Fruit fly (Drosophila melanogaster) whole organism, prepupa: ENCODE data around the gene Cyp4ac2.

Source experiments
- Blimp-1 ChIP-seq: fragments of 200-800 bp; sonication (Bioruptor generic); optimal IDR thresholded peaks from 3 replicates; lab custom pipeline; 2017; ENCODE audit warnings: missing biosample characterization, missing genetic modification characterization, mild to moderate bottlenecking, moderate library complexity, missing genetic modification reagents
- CG10631 ChIP-seq: fragments of 200-800 bp; sonication (Bioruptor generic); optimal IDR thresholded peaks from 2 replicates; lab custom pipeline; 2016; ENCODE audit warnings: missing biosample characterization, missing genetic modification characterization
- CG10669 ChIP-seq: fragments of 200-800 bp; sonication (Bioruptor generic); optimal IDR thresholded peaks from 3 replicates; lab custom pipeline; 2018; ENCODE audit warnings: missing biosample characterization, mild to moderate bottlenecking, missing genetic modification characterization, moderate library complexity
- CG11762 ChIP-seq: fragments of 200-800 bp; sonication (Bioruptor generic); optimal IDR thresholded peaks from 3 replicates; lab custom pipeline; 2016; ENCODE audit warnings: missing biosample characterization, missing genetic modification characterization; ENCODE audit not compliant: insufficient read depth
- CG11902 ChIP-seq: fragments of 200-800 bp; sonication (Bioruptor generic); optimal IDR thresholded peaks from 3 replicates; lab custom pipeline; 2016; ENCODE audit warnings: missing biosample characterization, missing genetic modification characterization
- CG15336 ChIP-seq: fragments of 200-800 bp; sonication (Bioruptor generic); IDR thresholded peaks from 2 replicates; pipeline ENCODE4 v1.3.6; 2022; ENCODE audit warnings: missing biosample characterization, missing genetic modification characterization
- CG16779 ChIP-seq: fragments of 200-800 bp; sonication (Bioruptor generic); optimal IDR thresholded peaks from 3 replicates; lab custom pipeline; 2017; ENCODE audit warnings: missing biosample characterization, mild to moderate bottlenecking, missing genetic modification characterization
- CG3032 ChIP-seq: fragments of 200-800 bp; optimal IDR thresholded peaks from 2 replicates; lab custom pipeline; 2019; ENCODE audit warnings: missing biosample characterization, mild to moderate bottlenecking, missing genetic modification characterization, moderate library complexity
- CG31627 ChIP-seq: fragments of 200-800 bp; sonication (Bioruptor generic); optimal IDR thresholded peaks from 3 replicates; lab custom pipeline; 2016; ENCODE audit warnings: missing biosample characterization, missing genetic modification characterization
- CG34406 ChIP-seq: fragments of 200-800 bp; sonication (Bioruptor generic); optimal IDR thresholded peaks from 3 replicates; lab custom pipeline; 2016; ENCODE audit warnings: missing biosample characterization, missing genetic modification characterization
- CG3919 ChIP-seq: fragments of 200-800 bp; sonication (Bioruptor generic); optimal IDR thresholded peaks from 3 replicates; lab custom pipeline; 2016; ENCODE audit warnings: missing biosample characterization, missing genetic modification characterization
- CG4318 ChIP-seq: fragments of 200-800 bp; sonication (Bioruptor generic); optimal IDR thresholded peaks from 3 replicates; lab custom pipeline; 2017; ENCODE audit warnings: missing biosample characterization, mild to moderate bottlenecking, missing genetic modification characterization
- CG6163 ChIP-seq: fragments of 200-800 bp; sonication (Bioruptor generic); IDR thresholded peaks from 3 replicates; pipeline ENCODE4 v1.3.6; 2022; ENCODE audit warnings: missing biosample characterization, missing genetic modification characterization
- CG6792 ChIP-seq: fragments of 200-800 bp; sonication (Bioruptor generic); optimal IDR thresholded peaks from 3 replicates; lab custom pipeline; 2016; ENCODE audit warnings: missing biosample characterization, missing genetic modification characterization
- CG6808 ChIP-seq: fragments of 200-800 bp; sonication (Bioruptor generic); optimal IDR thresholded peaks from 3 replicates; lab custom pipeline; 2017; ENCODE audit warnings: missing biosample characterization, missing genetic modification characterization, mild to moderate bottlenecking, moderate library complexity, missing genetic modification reagents
- CG6854 ChIP-seq: fragments of 200-800 bp; sonication (Bioruptor generic); optimal IDR thresholded peaks from 2 replicates; lab custom pipeline; 2017; ENCODE audit warnings: missing biosample characterization, mild to moderate bottlenecking, missing genetic modification characterization
- CG7368 ChIP-seq: fragments of 200-800 bp; sonication (Bioruptor generic); optimal IDR thresholded peaks from 3 replicates; lab custom pipeline; 2016; ENCODE audit warnings: missing biosample characterization, missing genetic modification characterization
- CG8119 ChIP-seq: fragments of 200-800 bp; sonication (Bioruptor generic); IDR thresholded peaks from 3 replicates; pipeline ENCODE4 v1.3.6; 2022; ENCODE audit warnings: missing biosample characterization, missing genetic modification characterization
- CG8319 ChIP-seq: fragments of 200-800 bp; sonication (Bioruptor generic); optimal IDR thresholded peaks from 3 replicates; lab custom pipeline; 2016; ENCODE audit warnings: missing biosample characterization, missing genetic modification characterization
- CG8632 ChIP-seq: fragments of 200-800 bp; sonication (Bioruptor generic); optimal IDR thresholded peaks from 3 replicates; lab custom pipeline; 2016; ENCODE audit warnings: missing biosample characterization, missing genetic modification characterization
- CG9139 ChIP-seq: fragments of 200-800 bp; sonication (Bioruptor generic); optimal IDR thresholded peaks from 3 replicates; lab custom pipeline; 2017; ENCODE audit warnings: missing biosample characterization, mild to moderate bottlenecking, missing genetic modification characterization
- Eip75B ChIP-seq: fragments of 200-800 bp; sonication (Bioruptor generic); optimal IDR thresholded peaks from 3 replicates; lab custom pipeline; 2016; ENCODE audit warnings: missing biosample characterization, missing genetic modification characterization
- Ets21C ChIP-seq: fragments of 200-800 bp; sonication (Bioruptor generic); optimal IDR thresholded peaks from 3 replicates; lab custom pipeline; 2016; ENCODE audit warnings: missing biosample characterization, missing genetic modification characterization
- Ets96B ChIP-seq: fragments of 200-800 bp; optimal IDR thresholded peaks from 2 replicates; lab custom pipeline; 2019; ENCODE audit warnings: missing biosample characterization, mild to moderate bottlenecking, missing genetic modification characterization, moderate library complexity
- Gug ChIP-seq: fragments of 200-800 bp; sonication (Bioruptor generic); IDR thresholded peaks from 2 replicates; pipeline ENCODE4 v1.3.6; 2022; ENCODE audit warnings: missing biosample characterization, missing genetic modification characterization
- Hr39 ChIP-seq: fragments of 200-800 bp; sonication (Bioruptor generic); optimal IDR thresholded peaks from 2 replicates; lab custom pipeline; 2016; ENCODE audit warnings: missing biosample characterization, missing genetic modification characterization
- Hr4 ChIP-seq: fragments of 200-800 bp; sonication (Bioruptor generic); optimal IDR thresholded peaks from 3 replicates; lab custom pipeline; 2016; ENCODE audit warnings: missing biosample characterization, missing genetic modification characterization
- OdsH ChIP-seq: fragments of 200-800 bp; sonication (Bioruptor generic); optimal IDR thresholded peaks from 3 replicates; lab custom pipeline; 2016; ENCODE audit warnings: missing biosample characterization, missing genetic modification characterization
- Smox ChIP-seq: fragments of 200-800 bp; sonication (Bioruptor generic); optimal IDR thresholded peaks from 3 replicates; lab custom pipeline; 2016; ENCODE audit warnings: missing biosample characterization, missing genetic modification characterization
- Sox102F ChIP-seq: fragments of 200-800 bp; sonication (Bioruptor generic); optimal IDR thresholded peaks from 2 replicates; lab custom pipeline; 2016; ENCODE audit warnings: missing biosample characterization, mild to moderate bottlenecking, missing genetic modification characterization
- Sox14 ChIP-seq: fragments of 200-800 bp; sonication (Bioruptor generic); optimal IDR thresholded peaks from 3 replicates; lab custom pipeline; 2016; ENCODE audit warnings: missing biosample characterization, missing genetic modification characterization
- Sox15 ChIP-seq: fragments of 200-800 bp; sonication (Bioruptor generic); optimal IDR thresholded peaks from 3 replicates; lab custom pipeline; 2016; ENCODE audit warnings: missing biosample characterization, missing genetic modification characterization
- achi ChIP-seq: fragments of 200-800 bp; sonication (Bioruptor generic); optimal IDR thresholded peaks from 3 replicates; lab custom pipeline; 2016; ENCODE audit warnings: missing biosample characterization, missing genetic modification characterization
- acj6 ChIP-seq: fragments of 200-800 bp; sonication (Bioruptor generic); optimal IDR thresholded peaks from 3 replicates; lab custom pipeline; 2016; ENCODE audit warnings: missing biosample characterization, missing genetic modification characterization
- cyc ChIP-seq: fragments of 200-800 bp; sonication (Bioruptor generic); optimal IDR thresholded peaks from 3 replicates; lab custom pipeline; 2016; ENCODE audit warnings: missing biosample characterization, missing genetic modification characterization
- eg ChIP-seq: fragments of 200-800 bp; sonication (Bioruptor generic); IDR thresholded peaks from 3 replicates; pipeline ENCODE4 v1.3.6; 2022; ENCODE audit warnings: missing biosample characterization, missing genetic modification characterization
- esn ChIP-seq: fragments of 200-800 bp; sonication (Bioruptor generic); optimal IDR thresholded peaks from 2 replicates; lab custom pipeline; 2016; ENCODE audit warnings: missing biosample characterization, mild to moderate bottlenecking, missing genetic modification characterization, moderate library complexity
- fd59A ChIP-seq: fragments of 200-800 bp; sonication (Bioruptor generic); optimal IDR thresholded peaks from 2 replicates; lab custom pipeline; 2017; ENCODE audit warnings: missing biosample characterization, mild to moderate bottlenecking, missing genetic modification characterization, missing genetic modification reagents
- fkh ChIP-seq: fragments of 200-800 bp; sonication (Bioruptor generic); optimal IDR thresholded peaks from 3 replicates; lab custom pipeline; 2017; ENCODE audit warnings: missing biosample characterization, mild to moderate bottlenecking, missing genetic modification characterization, moderate library complexity
- lz ChIP-seq: fragments of 200-800 bp; sonication (Bioruptor generic); optimal IDR thresholded peaks from 3 replicates; lab custom pipeline; 2016; ENCODE audit warnings: missing biosample characterization, missing genetic modification characterization
- pdm3 ChIP-seq: fragments of 200-800 bp; sonication (Bioruptor generic); optimal IDR thresholded peaks from 3 replicates; lab custom pipeline; 2016; ENCODE audit warnings: missing biosample characterization, missing genetic modification characterization
- salr ChIP-seq, 2 experiments: fragments of 200-800 bp; sonication (Bioruptor generic); optimal IDR thresholded peaks; 3 replicates each; lab custom pipeline; 2016 to 2018; ENCODE audit warnings: missing biosample characterization in 2 of 2, missing genetic modification characterization in 2 of 2, mild to moderate bottlenecking in 1 of 2
- ss ChIP-seq, 2 experiments: fragments of 200-800 bp; sonication (Bioruptor generic); optimal IDR thresholded peaks; 2 replicates in 1 of 2; 3 replicates in 1 of 2; lab custom pipeline; 2017 to 2018; ENCODE audit warnings: mild to moderate bottlenecking in 2 of 2, missing biosample characterization in 2 of 2, missing genetic modification characterization in 2 of 2, moderate library complexity in 1 of 2
- svp ChIP-seq: fragments of 200-800 bp; sonication (Bioruptor generic); peaks from one replicate; lab custom pipeline; 2016; ENCODE audit warnings: missing biosample characterization, missing genetic modification characterization
- topi ChIP-seq: fragments of 200-800 bp; sonication (Bioruptor generic); optimal IDR thresholded peaks from 3 replicates; lab custom pipeline; 2016; ENCODE audit warnings: missing biosample characterization, missing genetic modification characterization
- vri ChIP-seq: fragments of 200-800 bp; sonication (Bioruptor generic); optimal IDR thresholded peaks from 3 replicates; lab custom pipeline; 2016; ENCODE audit warnings: missing biosample characterization, mild to moderate bottlenecking, missing genetic modification characterization

The Cyp4ac2 gene

dm6 chr2L:5296672-5297288 lies 30.6 kb downstream of the Cyp4ac2 start (continued):
- no peak for TF ChIP-seq Blimp-1
- peak; percentile 63 for TF ChIP-seq Smox (GFP tag; lab: Kevin White, UChicago)
- TF ChIP-seq CG6808 (GFP tag; lab: Kevin White, UChicago) = peak; percentile 92
- peak; percentile 76 for TF ChIP-seq CG8632 (GFP tag; lab: Kevin White, UChicago)
- peak; percentile 68 to 87 for TF ChIP-seq salr (GFP tag; optimal IDR thresholded peaks at IDR 0.05; lab: Kevin White, UChicago)
- peak; percentile 45 for TF ChIP-seq CG4318 (GFP tag; lab: Kevin White, UChicago)
- peak; percentile 68 for TF ChIP-seq CG15336 (GFP tag; lab: Robert Waterston, UW)
- peak; percentile 79 for TF ChIP-seq Sox14 (GFP tag; lab: Kevin White, UChicago)
- TF ChIP-seq CG34406 = peak; percentile 76
- TF ChIP-seq CG10631 (GFP tag; lab: Kevin White, UChicago) = peak; percentile 85
- 0 out of 3 replicates have a peak, but pooled peaks have one; percentile 52 for TF ChIP-seq eg (GFP tag; lab: Robert Waterston, UW)
- TF ChIP-seq CG6792 (GFP tag; lab: Kevin White, UChicago) = peak; percentile 72
- TF ChIP-seq svp (GFP tag; lab: Kevin White, UChicago) = peak; percentile 48
- peak; percentile 33 for TF ChIP-seq Ets21C (GFP tag; lab: Kevin White, UChicago)
- peak; percentile 83 for TF ChIP-seq achi (GFP tag; lab: Kevin White, UChicago)
- peak; percentile 95 for TF ChIP-seq CG10669 (GFP tag; lab: Kevin White, UChicago)
- TF ChIP-seq Gug (GFP tag; lab: Robert Waterston, UW) = peak; percentile 43
- TF ChIP-seq CG8119 (GFP tag; lab: Robert Waterston, UW) = peak; percentile 75
- TF ChIP-seq, all 60 proteins: peak for 53

dm6 chr2L:5297289-5297960 lies 31.2 kb downstream of the Cyp4ac2 start:
- TF ChIP-seq fd59A (GFP tag; lab: Kevin White, UChicago) (no peak), Sox15 (GFP tag; lab: Kevin White, UChicago) (peak; percentile 71), ss (GFP tag; optimal IDR thresholded peaks at IDR 0.05; lab: Kevin White, UChicago) (no peak), CG31627 (GFP tag; lab: Kevin White, UChicago) (peak; percentile 94), CG3032 (tag; lab: Kevin White, UChicago) (no peak), Hr4 (GFP tag; lab: Kevin White, UChicago) (peak; percentile 21), Eip75B (peak; percentile 85), CG3919 (GFP tag; lab: Kevin White, UChicago) (peak; percentile 76), Hr39 (peak; percentile 93), CG10631 (GFP tag; lab: Kevin White, UChicago) (no peak), esn (peak; percentile 96), CG7368 (GFP tag; lab: Kevin White, UChicago) (peak; percentile 48), CG11902 (peak; percentile 81), lz (GFP tag; lab: Kevin White, UChicago) (peak; percentile 91), OdsH (GFP tag; lab: Kevin White, UChicago) (peak; percentile 78), CG11762 (GFP tag; lab: Kevin White, UChicago) (peak; percentile 53), pdm3 (peak; percentile 85), CG34406 (peak; percentile 81), CG16779 (tag; lab: Kevin White, UChicago) (no peak), salr (GFP tag; optimal IDR thresholded peaks at IDR 0.05; lab: Kevin White, UChicago) (no peak), acj6 (peak; percentile 80), topi (GFP tag; lab: Kevin White, UChicago) (peak; percentile 93), Ets21C (GFP tag; lab: Kevin White, UChicago) (peak; percentile 92), Gug (GFP tag; lab: Robert Waterston, UW) (no peak), achi (GFP tag; lab: Kevin White, UChicago) (peak; percentile 61), Blimp-1 (peak; percentile 93), CG8319 (GFP tag; lab: Kevin White, UChicago) (peak; percentile 54), vri (no peak), Sox102F (GFP tag; lab: Kevin White, UChicago) (peak; percentile 93), CG6163 (GFP tag; lab: Robert Waterston, UW) (peak; percentile 72), Smox (GFP tag; lab: Kevin White, UChicago) (peak; percentile 92), CG6808 (GFP tag; lab: Kevin White, UChicago) (no peak), svp (GFP tag; lab: Kevin White, UChicago) (peak; percentile 98), Ets96B (tag; lab: Kevin White, UChicago) (no peak), CG9139 (no peak), cyc (GFP tag; lab: Kevin White, UChicago) (peak; percentile 94), CG6854 (GFP tag; lab: Kevin White, UChicago) (peak; percentile 91), fkh (GFP tag; lab: Kevin White, UChicago) (no peak), Sox14 (GFP tag; lab: Kevin White, UChicago) (peak; percentile 85)
